Worm (Caenorhabditis elegans): ENCODE results near the gene H29C22.1.

H29C22.1 gene

ce11 chrX:9296591-9296990, 14.5 kb downstream of the H29C22.1 start, which contains the start of gene gly-13:
Gene gly-13, minus strand, starts transcription at chrX:9296622.
- TF ChIP-seq scrt-1 (GFP tag; IDR thresholded peaks at IDR 0.05) (peak; percentile 76), hnd-1 (tag; optimal IDR thresholded peaks at IDR 0.05) (peak; percentile 33), F13C5.2 (tag; optimal IDR thresholded peaks at IDR 0.05) (peak; percentile 88), tbx-11 (GFP tag; IDR thresholded peaks at IDR 0.05) (peak; percentile 60; the same call in 1 of the 2 replicates), hmg-4 (GFP tag; optimal IDR thresholded peaks at IDR 0.05) (peak; percentile 58), ama-1 (optimal IDR thresholded peaks at IDR 0.05) (no peak), tbx-37 (GFP tag; conservative IDR thresholded peaks at IDR 0.05) (peak; percentile 49; the same call in 1 of the 2 replicates), tra-4 (tag; optimal IDR thresholded peaks at IDR 0.05) (no peak), aly-1 (tag; optimal IDR thresholded peaks at IDR 0.05) (no peak), ceh-36 (tag; optimal IDR thresholded peaks at IDR 0.05) (peak; percentile 78), ets-7 (tag; optimal IDR thresholded peaks at IDR 0.05) (no peak), ceh-13 (GFP tag; optimal IDR thresholded peaks at IDR 0.05) (peak; percentile 44), sea-1 (GFP tag; conservative IDR thresholded peaks at IDR 0.05) (peak; percentile 67; the same call in 1 of the 2 replicates), pes-1 (GFP tag; IDR thresholded peaks at IDR 0.05) (no peak; the same call in none of the 2 replicates), flt-1 (GFP tag; IDR thresholded peaks at IDR 0.05) (peak; percentile 51), B0310.2 (tag; optimal IDR thresholded peaks at IDR 0.05) (peak; percentile 38), hmbx-1 (tag; optimal IDR thresholded peaks at IDR 0.05) (peak; percentile 40)

- TF ChIP-seq ceh-13 (GFP tag; optimal IDR thresholded peaks at IDR 0.05) (no peak), hnd-1 (tag; optimal IDR thresholded peaks at IDR 0.05) (no peak), B0310.2 (tag; optimal IDR thresholded peaks at IDR 0.05) (no peak), pes-1 (GFP tag; IDR thresholded peaks at IDR 0.05) (no peak), tbx-11 (GFP tag; IDR thresholded peaks at IDR 0.05) (no peak), aly-1 (tag; optimal IDR thresholded peaks at IDR 0.05) (no peak), tra-4 (tag; optimal IDR thresholded peaks at IDR 0.05) (no peak), sea-1 (GFP tag; conservative IDR thresholded peaks at IDR 0.05) (no peak), hmg-4 (GFP tag; optimal IDR thresholded peaks at IDR 0.05) (no peak), tbx-37 (GFP tag; conservative IDR thresholded peaks at IDR 0.05) (no peak), F13C5.2 (tag; optimal IDR thresholded peaks at IDR 0.05) (no peak)
Observed at ce11 chrX:9295471-9295870, 15.7 kb downstream of the H29C22.1 start.

- TF ChIP-seq hmg-4 (GFP tag; optimal IDR thresholded peaks at IDR 0.05) (no peak), ets-7 (tag; optimal IDR thresholded peaks at IDR 0.05) (no peak), pes-1 (GFP tag; IDR thresholded peaks at IDR 0.05) (no peak), tra-4 (tag; optimal IDR thresholded peaks at IDR 0.05) (no peak), hmbx-1 (tag; optimal IDR thresholded peaks at IDR 0.05) (no peak)
Observed at ce11 chrX:9291345-9291744, 19.8 kb downstream of the H29C22.1 start, which contains the start of gene B0416.3. Gene B0416.3, plus strand, starts transcription at chrX:9291645.

- TF ChIP-seq hnd-1 (tag; optimal IDR thresholded peaks at IDR 0.05) (no peak), ama-1 (optimal IDR thresholded peaks at IDR 0.05) (no peak), aly-1 (tag; optimal IDR thresholded peaks at IDR 0.05) (no peak), scrt-1 (GFP tag; IDR thresholded peaks at IDR 0.05) (no peak)
Observed at ce11 chrX:9283026-9283425, 28.1 kb downstream of the H29C22.1 start, which contains the start of gene B0416.11. Gene B0416.11, minus strand, starts transcription at chrX:9283126.

ce11 chrX:9278653-9279052, 32.5 kb downstream of the H29C22.1 start, which contains the start of gene B0416.4:
Gene B0416.4, plus strand, starts transcription at chrX:9278953.
- TF ChIP-seq sea-1 (GFP tag; conservative IDR thresholded peaks at IDR 0.05): no peak
- TF ChIP-seq hmbx-1 (tag; optimal IDR thresholded peaks at IDR 0.05): no peak
- no peak for TF ChIP-seq tra-4 (tag; optimal IDR thresholded peaks at IDR 0.05)
- no peak for TF ChIP-seq ceh-13 (GFP tag; optimal IDR thresholded peaks at IDR 0.05)
- TF ChIP-seq B0310.2 (tag; optimal IDR thresholded peaks at IDR 0.05): no peak
- TF ChIP-seq ama-1 (optimal IDR thresholded peaks at IDR 0.05): no peak
- no peak for TF ChIP-seq ets-7 (tag; optimal IDR thresholded peaks at IDR 0.05)
- no peak for TF ChIP-seq ceh-36 (tag; optimal IDR thresholded peaks at IDR 0.05)
- no peak for TF ChIP-seq tbx-11 (GFP tag; IDR thresholded peaks at IDR 0.05)
- TF ChIP-seq tbx-37 (GFP tag; conservative IDR thresholded peaks at IDR 0.05): no peak
- no peak for TF ChIP-seq hnd-1 (tag; optimal IDR thresholded peaks at IDR 0.05)
- TF ChIP-seq pes-1 (GFP tag; IDR thresholded peaks at IDR 0.05): no peak
- TF ChIP-seq hmg-4 (GFP tag; optimal IDR thresholded peaks at IDR 0.05): no peak
- TF ChIP-seq scrt-1 (GFP tag; IDR thresholded peaks at IDR 0.05): no peak
- no peak for TF ChIP-seq aly-1 (tag; optimal IDR thresholded peaks at IDR 0.05)
- no peak for TF ChIP-seq flt-1 (GFP tag; IDR thresholded peaks at IDR 0.05)
- TF ChIP-seq F13C5.2 (tag; optimal IDR thresholded peaks at IDR 0.05): no peak

- no peak for TF ChIP-seq sea-1 (GFP tag; conservative IDR thresholded peaks at IDR 0.05)
- no peak for TF ChIP-seq tra-4 (tag; optimal IDR thresholded peaks at IDR 0.05)
- TF ChIP-seq flt-1 (GFP tag; IDR thresholded peaks at IDR 0.05): no peak
Observed at ce11 chrX:9274574-9274973, 36.6 kb downstream of the H29C22.1 start, which contains the start of gene B0416.10. Gene B0416.10, minus strand, starts transcription at chrX:9274674.

- TF ChIP-seq aly-1 (tag; optimal IDR thresholded peaks at IDR 0.05): no peak
- TF ChIP-seq hmg-4 (GFP tag; optimal IDR thresholded peaks at IDR 0.05): peak; percentile 16
Observed at ce11 chrX:9271886-9272285, 39.2 kb downstream of the H29C22.1 start.

ce11 chrX:9270753-9271152, 40.4 kb downstream of the H29C22.1 start, which contains the start of gene B0416.5:
Gene B0416.5, minus strand, starts transcription at chrX:9270853.
- TF ChIP-seq ama-1 (optimal IDR thresholded peaks at IDR 0.05) (no peak), B0310.2 (tag; optimal IDR thresholded peaks at IDR 0.05) (no peak), scrt-1 (GFP tag; IDR thresholded peaks at IDR 0.05) (no peak), hnd-1 (tag; optimal IDR thresholded peaks at IDR 0.05) (no peak), hmbx-1 (tag; optimal IDR thresholded peaks at IDR 0.05) (no peak), hmg-4 (GFP tag; optimal IDR thresholded peaks at IDR 0.05) (no peak)
